Worm (Caenorhabditis elegans) whole organism, L4/young adult: Measurements from ENCODE around the gene F10G7.9.

Source experiments
- dao-5 ChIP-seq: sonication (generic microtip); optimal IDR thresholded peaks from 2 replicates; lab custom pipeline; 2016; ENCODE audit warnings: missing genotype, missing genetic modification characterization, moderate library complexity, missing compliant biosample characterization
- him-1 ChIP-seq: sonication (generic microtip); optimal IDR thresholded peaks from 2 replicates; lab custom pipeline; 2016; ENCODE audit warnings: missing genotype, missing genetic modification reagents, missing genetic modification characterization, missing compliant biosample characterization

DNA sequence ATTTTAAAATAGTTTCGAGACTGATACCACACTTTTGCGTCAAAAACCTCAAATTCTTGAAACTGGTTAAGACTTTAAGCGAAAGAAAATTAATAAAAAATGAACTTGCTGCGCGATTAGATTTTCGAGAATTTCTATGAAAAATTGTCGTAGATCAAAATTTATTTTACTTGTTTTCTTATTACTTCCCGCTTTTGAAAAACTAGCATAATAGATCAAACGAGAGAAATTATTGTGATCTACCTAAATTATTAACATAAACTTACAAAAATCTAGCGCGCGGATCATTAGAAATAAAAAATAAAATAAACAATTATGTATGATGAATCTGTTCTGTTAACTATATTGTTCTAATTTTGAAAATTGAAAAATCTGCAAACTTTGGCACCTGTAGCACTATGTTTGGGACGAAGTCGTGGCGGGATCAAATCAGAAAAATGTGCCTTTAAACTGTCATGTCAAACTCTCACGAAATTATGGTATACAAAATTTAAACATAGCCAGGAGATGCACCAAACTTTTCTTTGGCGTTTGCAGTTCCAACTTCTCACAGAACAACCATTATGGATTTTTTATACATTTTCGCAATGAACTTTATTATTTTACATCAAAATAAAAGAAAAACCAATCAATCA lies 20.6 kb upstream of the F10G7.9 start:
- TF ChIP-seq him-1 (tag; lab: Kevin White, UChicago) (no peak), dao-5 (tag; lab: Kevin White, UChicago) (no peak)
